Fruit fly (Drosophila melanogaster): ENCODE data around the gene RhoGAP5A.

DNA sequence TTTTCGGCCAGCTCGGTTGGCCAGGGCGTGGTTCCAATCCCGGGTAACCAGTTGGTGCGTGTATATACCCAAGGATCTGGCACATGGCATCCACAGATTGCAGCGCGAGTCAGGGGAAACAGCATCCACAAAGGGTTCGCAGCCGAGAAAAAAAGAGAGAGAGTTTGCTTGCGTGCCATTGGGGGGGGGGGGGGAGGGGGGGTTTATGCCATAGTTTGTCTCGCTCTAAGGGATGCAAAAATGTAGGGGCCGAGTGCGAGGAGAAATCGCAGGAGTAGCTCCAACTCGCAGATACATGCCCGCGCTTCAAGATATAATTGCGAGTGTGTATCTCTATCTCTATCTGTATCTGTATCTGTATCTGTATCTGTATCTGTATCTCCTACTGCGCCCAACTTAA is 31.4 kb upstream of the RhoGAP5A start:
- TF ChIP-seq CG8301 (tag; optimal IDR thresholded peaks at IDR 0.05) (no peak), Pif1B (GFP tag; optimal IDR thresholded peaks at IDR 0.05) (no peak), CG12605 (GFP tag; IDR thresholded peaks at IDR 0.05) (no peak), CG17806 (tag; optimal IDR thresholded peaks at IDR 0.05) (no peak), CG15710 (tag; optimal IDR thresholded peaks at IDR 0.05) (no peak), Pif1A (GFP tag; optimal IDR thresholded peaks at IDR 0.05) (no peak), fd96Ca (GFP tag; IDR thresholded peaks at IDR 0.05) (no peak), CG13204 (GFP tag; optimal IDR thresholded peaks at IDR 0.05) (no peak), D1 (tag; optimal IDR thresholded peaks at IDR 0.05) (no peak), EcR (GFP tag; optimal IDR thresholded peaks at IDR 0.05) (no peak), CG14655 (GFP tag; optimal IDR thresholded peaks at IDR 0.05) (no peak), gl (tag; optimal IDR thresholded peaks at IDR 0.05) (no peak), CG4496 (GFP tag; IDR thresholded peaks at IDR 0.05) (no peak), CG32121 (GFP tag; IDR thresholded peaks at IDR 0.05) (no peak)

All from whole organism, pupa.